Worm (Caenorhabditis elegans) whole organism, L2 larva: ENCODE results near the gene F58A6.5.

Experiments used
- F13H6.1 ChIP-seq: sonication (generic microtip); optimal IDR thresholded peaks from 2 replicates; lab custom pipeline; 2016; ENCODE audit warnings: missing genetic modification characterization, missing compliant biosample characterization
- R02D3.7 ChIP-seq: fragments of 150-350 bp; optimal IDR thresholded peaks from 2 replicates; lab custom pipeline; 2014; ENCODE audit warnings: missing biosample characterization, missing genetic modification characterization
- Y55F3AM.14 ChIP-seq: fragments of 200-800 bp; sonication (Bioruptor generic); optimal IDR thresholded peaks from 2 replicates; lab custom pipeline; 2018; ENCODE audit warnings: mild to moderate bottlenecking, missing genetic modification characterization, missing compliant biosample characterization
- ZK546.5 ChIP-seq: sonication (generic microtip); optimal IDR thresholded peaks from 2 replicates; lab custom pipeline; 2017; ENCODE audit warnings: missing biosample characterization, missing genetic modification characterization
- alr-1 ChIP-seq: fragments of 150-350 bp; optimal IDR thresholded peaks from 2 replicates; lab custom pipeline; 2014; ENCODE audit warnings: missing biosample characterization, missing genetic modification characterization
- aly-2 ChIP-seq: fragments of 150-350 bp; optimal IDR thresholded peaks from 2 replicates; lab custom pipeline; 2014; ENCODE audit warnings: missing biosample characterization, missing genetic modification characterization
- ama-1 ChIP-seq: fragments of 150-350 bp; optimal IDR thresholded peaks from 2 replicates; lab custom pipeline; 2018; ENCODE audit warnings: inconsistent platforms
- blmp-1 ChIP-seq: sonication (generic microtip); optimal IDR thresholded peaks from 2 replicates; lab custom pipeline; 2017; ENCODE audit warnings: missing genetic modification characterization, mild to moderate bottlenecking, missing compliant biosample characterization, antibody characterized with exemption, moderate library complexity; ENCODE audit not compliant: insufficient read depth
- ceh-16 ChIP-seq: fragments of 150-350 bp; optimal IDR thresholded peaks from 2 replicates; lab custom pipeline; 2014; ENCODE audit warnings: missing biosample characterization, missing genetic modification characterization
- dmd-4 ChIP-seq: sonication (generic microtip); optimal IDR thresholded peaks from 2 replicates; lab custom pipeline; 2017; ENCODE audit warnings: missing biosample characterization, missing genetic modification characterization
- egl-27 ChIP-seq: sonication (generic microtip); optimal IDR thresholded peaks from 3 replicates; lab custom pipeline; 2017; ENCODE audit warnings: missing biosample characterization, missing genetic modification reagents, missing genetic modification characterization
- elt-1 ChIP-seq: fragments of 150-350 bp; optimal IDR thresholded peaks from 2 replicates; lab custom pipeline; 2014; ENCODE audit warnings: missing biosample characterization, missing genetic modification characterization
- elt-3 ChIP-seq: sonication (generic microtip); optimal IDR thresholded peaks from 2 replicates; lab custom pipeline; 2017; ENCODE audit warnings: missing biosample characterization, missing genetic modification characterization
- fos-1 ChIP-seq: fragments of 150-350 bp; optimal IDR thresholded peaks from 2 replicates; lab custom pipeline; 2014; ENCODE audit warnings: missing biosample characterization, missing genetic modification characterization
- gmeb-1 ChIP-seq: fragments of 150-350 bp; optimal IDR thresholded peaks from 2 replicates; lab custom pipeline; 2014; ENCODE audit warnings: missing biosample characterization, missing genetic modification characterization
- lin-11 ChIP-seq: fragments of 150-350 bp; sonication (generic microtip); optimal IDR thresholded peaks from 2 replicates; lab custom pipeline; 2014; ENCODE audit warnings: missing biosample characterization, missing genetic modification characterization, inconsistent platforms, mixed read lengths
- lin-13 ChIP-seq: fragments of 150-350 bp; optimal IDR thresholded peaks from 2 replicates; lab custom pipeline; 2014; ENCODE audit warnings: missing biosample characterization, missing genetic modification reagents, missing genetic modification characterization
- lin-39 ChIP-seq: fragments of 150-350 bp; optimal IDR thresholded peaks from 2 replicates; lab custom pipeline; 2014; ENCODE audit warnings: missing biosample characterization, missing genetic modification reagents, missing genetic modification characterization
- lsy-2 ChIP-seq, 2 experiments: fragments of 150-350 bp in 1 of 2; sonication (generic microtip) in 1 of 2; optimal IDR thresholded peaks; 2 replicates each; lab custom pipeline; 2014 to 2017; ENCODE audit warnings: missing biosample characterization in 2 of 2, missing genetic modification characterization in 2 of 2
- mab-5 ChIP-seq: fragments of 150-350 bp; optimal IDR thresholded peaks from 2 replicates; lab custom pipeline; 2014; ENCODE audit warnings: missing biosample characterization, missing genetic modification characterization
- mbf-1 ChIP-seq: sonication (generic microtip); optimal IDR thresholded peaks from 2 replicates; lab custom pipeline; 2017; ENCODE audit warnings: missing biosample characterization, missing genetic modification characterization
- mdl-1 ChIP-seq, 2 experiments: fragments of 150-350 bp in 1 of 2; sonication (generic microtip) in 1 of 2; optimal IDR thresholded peaks; 2 replicates each; lab custom pipeline; 2017; ENCODE audit warnings: missing biosample characterization in 2 of 2, missing genetic modification characterization in 2 of 2
- nhr-11 ChIP-seq: fragments of 150-350 bp; optimal IDR thresholded peaks from 2 replicates; lab custom pipeline; 2014; ENCODE audit warnings: missing biosample characterization, missing genetic modification characterization
- nhr-12 ChIP-seq: fragments of 150-350 bp; optimal IDR thresholded peaks from 2 replicates; lab custom pipeline; 2014; ENCODE audit warnings: missing biosample characterization, missing genetic modification characterization
- nhr-23 ChIP-seq: fragments of 150-350 bp; optimal IDR thresholded peaks from 2 replicates; lab custom pipeline; 2014; ENCODE audit warnings: missing biosample characterization, missing genetic modification reagents, missing genetic modification characterization
- nhr-237 ChIP-seq: fragments of 150-350 bp; optimal IDR thresholded peaks from 2 replicates; lab custom pipeline; 2014; ENCODE audit warnings: missing biosample characterization, missing genetic modification characterization
- nhr-25 ChIP-seq: fragments of 150-350 bp; sonication (generic microtip); optimal IDR thresholded peaks from 3 replicates; lab custom pipeline; 2014; ENCODE audit warnings: missing biosample characterization, missing genetic modification characterization
- nhr-6 ChIP-seq: fragments of 150-350 bp; optimal IDR thresholded peaks from 2 replicates; lab custom pipeline; 2014; ENCODE audit warnings: missing biosample characterization, missing genetic modification characterization
- nhr-77 ChIP-seq: fragments of 150-350 bp; optimal IDR thresholded peaks from 2 replicates; lab custom pipeline; 2014; ENCODE audit warnings: missing biosample characterization, missing genetic modification characterization
- peb-1 ChIP-seq: fragments of 150-350 bp; optimal IDR thresholded peaks from 2 replicates; lab custom pipeline; 2014; ENCODE audit warnings: missing biosample characterization, missing genetic modification characterization
- sem-4 ChIP-seq: fragments of 150-350 bp; optimal IDR thresholded peaks from 2 replicates; lab custom pipeline; 2014; ENCODE audit warnings: missing biosample characterization, missing genetic modification reagents, missing genetic modification characterization
- skn-1 ChIP-seq: sonication (generic microtip); optimal IDR thresholded peaks from 2 replicates; lab custom pipeline; 2017; ENCODE audit warnings: missing biosample characterization, missing genetic modification characterization
- sma-3 ChIP-seq: sonication (generic microtip); optimal IDR thresholded peaks from 2 replicates; lab custom pipeline; 2016; ENCODE audit warnings: missing genetic modification reagents, missing genetic modification characterization, missing compliant biosample characterization
- snpc-4 ChIP-seq: fragments of 150-350 bp; optimal IDR thresholded peaks from 2 replicates; lab custom pipeline; 2014; ENCODE audit warnings: missing biosample characterization, missing genetic modification characterization
- unc-39 ChIP-seq: fragments of 150-350 bp; optimal IDR thresholded peaks from 2 replicates; lab custom pipeline; 2014; ENCODE audit warnings: missing biosample characterization, missing genetic modification characterization
- unc-55 ChIP-seq: fragments of 150-350 bp; sonication (generic microtip); optimal IDR thresholded peaks from 3 replicates; lab custom pipeline; 2014; ENCODE audit warnings: missing biosample characterization, missing genetic modification reagents, missing genetic modification characterization
- unc-62 ChIP-seq: fragments of 150-350 bp; optimal IDR thresholded peaks from 2 replicates; lab custom pipeline; 2014; ENCODE audit warnings: missing biosample characterization, missing genetic modification reagents, missing genetic modification characterization
- zag-1 ChIP-seq: fragments of 150-350 bp; optimal IDR thresholded peaks from 2 replicates; lab custom pipeline; 2014; ENCODE audit warnings: missing biosample characterization, missing genetic modification characterization
- ztf-1 ChIP-seq: fragments of 200-800 bp; sonication (Bioruptor generic); conservative IDR thresholded peaks from 2 replicates; pipeline ENCODE4 v1.3.6; 2022; ENCODE audit warnings: missing genetic modification characterization, missing compliant biosample characterization
- ztf-4 ChIP-seq: fragments of 150-350 bp; optimal IDR thresholded peaks from 2 replicates; lab custom pipeline; 2014; ENCODE audit warnings: missing biosample characterization, missing genetic modification characterization

The F58A6.5 gene

ce11 chrII:5171610-5172009 lies 23.4 kb upstream of the F58A6.5 start, which contains the start of gene C27D6.15:
C27D6.15 (plus strand) TSS chrII:5171910.
- TF ChIP-seq blmp-1: no peak
- no peak for TF ChIP-seq F13H6.1
- TF ChIP-seq lsy-2 (tag; optimal IDR thresholded peaks at IDR 0.05; lab: Kevin White, UChicago): no peak
- no peak for TF ChIP-seq unc-62 (GFP tag; lab: Kevin White, UChicago)
- no peak for TF ChIP-seq mdl-1 (tag; optimal IDR thresholded peaks at IDR 0.05; lab: Kevin White, UChicago)
- TF ChIP-seq lin-13 (GFP tag; lab: Kevin White, UChicago): no peak

- TF ChIP-seq ceh-16 (tag; lab: Kevin White, UChicago): no peak
- TF ChIP-seq F13H6.1: no peak
- TF ChIP-seq lin-13 (GFP tag; lab: Kevin White, UChicago): no peak
- TF ChIP-seq nhr-23: no peak
- no peak for TF ChIP-seq lin-11
- no peak for TF ChIP-seq ztf-1 (GFP tag; lab: Robert Waterston, UW)
- no peak for TF ChIP-seq ztf-4 (tag; lab: Kevin White, UChicago)
- no peak for TF ChIP-seq egl-27 (tag; lab: Kevin White, UChicago)
- no peak for TF ChIP-seq gmeb-1 (tag; lab: Kevin White, UChicago)
- TF ChIP-seq zag-1 (tag; lab: Kevin White, UChicago): no peak
- TF ChIP-seq snpc-4 (tag; lab: Kevin White, UChicago): no peak
- no peak for TF ChIP-seq nhr-25 (tag; lab: Kevin White, UChicago)
- no peak for TF ChIP-seq fos-1 (tag; lab: Kevin White, UChicago)
- TF ChIP-seq mdl-1 (tag; optimal IDR thresholded peaks at IDR 0.05; lab: Kevin White, UChicago): no peak
- no peak for TF ChIP-seq ZK546.5
- no peak for TF ChIP-seq lin-39 (tag; lab: Kevin White, UChicago)
- no peak for TF ChIP-seq elt-3 (tag; lab: Kevin White, UChicago)
- TF ChIP-seq sem-4: no peak
- TF ChIP-seq skn-1 (tag; lab: Kevin White, UChicago): no peak
- TF ChIP-seq, all 48 proteins: peak for 0
Measured at ce11 chrII:5170932-5171331, 22.7 kb upstream of the F58A6.5 start, which contains the start of gene srb-1. srb-1 (minus strand) TSS chrII:5171032.

ce11 chrII:5166738-5167137 lies 18.5 kb upstream of the F58A6.5 start, which contains the start of gene srb-3:
srb-3 (minus strand) TSS chrII:5166838.
- TF ChIP-seq dmd-4 (tag; lab: Kevin White, UChicago) (no peak), Y55F3AM.14 (no peak), nhr-11 (no peak)
- TF ChIP-seq, all 48 proteins: peak for 0

ce11 chrII:5163283-5163682 lies 15.0 kb upstream of the F58A6.5 start, which contains the start of gene srb-5:
srb-5 (minus strand) TSS chrII:5163383.
- TF ChIP-seq nhr-237 (tag; lab: Kevin White, UChicago) (no peak), lin-13 (GFP tag; lab: Kevin White, UChicago) (no peak), nhr-23 (no peak), unc-39 (no peak), F13H6.1 (no peak), mdl-1 (tag; optimal IDR thresholded peaks at IDR 0.05; lab: Kevin White, UChicago) (no peak), elt-1 (tag; lab: Kevin White, UChicago) (no peak), nhr-6 (no peak), R02D3.7 (tag; lab: Kevin White, UChicago) (no peak), skn-1 (tag; lab: Kevin White, UChicago) (no peak), blmp-1 (no peak), unc-55 (GFP tag; lab: Kevin White, UChicago) (no peak), lin-39 (tag; lab: Kevin White, UChicago) (no peak), alr-1 (tag; lab: Kevin White, UChicago) (no peak), sma-3 (GFP tag; lab: Kevin White, UChicago) (no peak), fos-1 (tag; lab: Kevin White, UChicago) (no peak), mab-5 (tag; lab: Kevin White, UChicago) (no peak), mbf-1 (tag; lab: Kevin White, UChicago) (no peak), elt-3 (tag; lab: Kevin White, UChicago) (no peak)

DNA sequence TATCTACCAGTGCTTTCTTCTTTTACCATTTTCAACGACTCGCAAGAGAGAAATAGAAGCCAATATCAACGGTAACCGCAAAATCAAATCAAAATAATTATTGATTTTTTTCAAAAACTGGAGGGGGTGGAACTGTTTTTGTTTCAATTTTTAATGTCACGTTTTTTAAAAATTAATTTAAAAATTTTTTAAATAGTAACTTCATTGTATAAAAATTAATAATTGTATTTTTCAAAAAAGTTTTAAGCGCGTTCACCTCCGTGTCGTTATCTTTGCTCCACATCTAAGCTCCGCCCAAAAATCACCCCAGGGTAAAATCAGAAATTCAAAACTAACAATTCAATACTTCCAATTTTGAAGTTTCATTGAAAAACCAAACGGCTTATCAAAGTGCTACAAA lies 12.9 kb upstream of the F58A6.5 start, which contains the start of gene C27D6.11:
TSS of gene C27D6.11 (minus strand) at position 101 of the 400 bp plus-strand sequence.
- TF ChIP-seq snpc-4 (tag; lab: Kevin White, UChicago) (no peak), Y55F3AM.14 (no peak), mdl-1 (tag; optimal IDR thresholded peaks at IDR 0.05; lab: Kevin White, UChicago) (no peak), nhr-77 (tag; lab: Kevin White, UChicago) (no peak), mbf-1 (tag; lab: Kevin White, UChicago) (no peak), peb-1 (tag; lab: Kevin White, UChicago) (no peak), lin-11 (no peak), R02D3.7 (tag; lab: Kevin White, UChicago) (no peak), nhr-12 (tag; lab: Kevin White, UChicago) (no peak), unc-62 (GFP tag; lab: Kevin White, UChicago) (no peak), ztf-1 (GFP tag; lab: Robert Waterston, UW) (no peak), ama-1 (lab: Kevin White, UChicago) (no peak), unc-39 (no peak), nhr-11 (no peak), aly-2 (no peak), lin-13 (GFP tag; lab: Kevin White, UChicago) (no peak), sma-3 (GFP tag; lab: Kevin White, UChicago) (no peak)
- TF ChIP-seq, all 48 proteins: peak for 0
